Worm (Caenorhabditis elegans): ENCODE results near the gene ZK809.9.

Gene ZK809.9

DNA sequence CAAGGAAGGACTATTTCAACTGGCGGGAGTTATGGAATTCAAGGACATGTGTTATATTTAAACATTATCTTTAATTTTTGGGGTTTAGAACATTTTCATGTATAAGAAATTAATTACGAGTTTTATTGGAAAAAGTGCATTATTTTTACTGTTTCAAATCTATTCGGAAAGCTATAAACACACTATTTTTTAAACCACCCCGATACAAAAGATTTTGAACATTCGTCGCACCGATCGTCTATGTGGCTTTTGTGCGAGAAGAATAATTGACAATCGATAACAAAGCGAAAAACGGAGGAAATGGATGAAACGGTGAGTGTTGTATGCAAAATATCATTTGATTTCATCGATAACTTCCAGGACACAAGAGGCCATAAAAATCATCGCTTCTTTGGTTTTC, at the start of gene ZK809.9:
ZK809.9 (plus strand) TSS at position 301 of the 400 bp plus-strand sequence.
- TF ChIP-seq hlh-15 (tag; optimal IDR thresholded peaks at IDR 0.05) = no peak
- no peak for TF ChIP-seq madf-2 (tag; optimal IDR thresholded peaks at IDR 0.05)
- TF ChIP-seq ceh-24 (tag; optimal IDR thresholded peaks at IDR 0.05) = no peak
- no peak for TF ChIP-seq pha-2 (tag; optimal IDR thresholded peaks at IDR 0.05)
- TF ChIP-seq ztf-16 (tag; optimal IDR thresholded peaks at IDR 0.05) = no peak
- no peak for TF ChIP-seq fkh-10 (GFP tag; optimal IDR thresholded peaks at IDR 0.05)
- no peak for TF ChIP-seq C38D4.7 (GFP tag; optimal IDR thresholded peaks at IDR 0.05)
- no peak for TF ChIP-seq hlh-13 (GFP tag; optimal IDR thresholded peaks at IDR 0.05)
- TF ChIP-seq ceh-31 (tag; optimal IDR thresholded peaks at IDR 0.05) = no peak
- TF ChIP-seq sdc-2 (tag; optimal IDR thresholded peaks at IDR 0.05) = no peak
- TF ChIP-seq hlh-8 (tag; optimal IDR thresholded peaks at IDR 0.05) = no peak
- no peak for TF ChIP-seq odd-2 (tag; optimal IDR thresholded peaks at IDR 0.05)
- no peak for TF ChIP-seq pag-3 (tag; optimal IDR thresholded peaks at IDR 0.05; ENCODE audit: borderline replicate concordance)

DNA sequence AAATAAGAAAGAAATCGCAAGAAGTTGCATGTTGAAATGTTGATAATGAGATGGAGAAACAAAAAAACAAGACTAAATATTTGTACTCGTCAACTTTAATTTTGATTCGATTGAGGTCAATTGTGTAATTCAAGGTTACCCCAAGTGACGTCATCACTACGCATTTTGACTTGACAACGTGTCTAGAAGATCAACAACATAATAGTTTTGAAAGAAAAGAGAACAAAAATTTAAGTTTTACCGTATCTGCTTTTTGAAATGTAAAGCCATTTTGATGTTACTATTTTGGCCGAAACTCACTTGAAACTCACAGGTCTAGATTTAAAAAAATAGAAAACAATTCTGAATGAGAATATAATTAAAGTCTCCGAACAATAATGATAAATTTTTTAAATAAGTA, 44.2 kb upstream of the ZK809.9 start, which contains the start of gene dsl-5:
dsl-5 (minus strand) TSS at position 101 of the 400 bp plus-strand sequence.
- TF ChIP-seq unc-86 (tag; optimal IDR thresholded peaks at IDR 0.05) (no peak), elt-2 (tag; optimal IDR thresholded peaks at IDR 0.05) (no peak)

DNA sequence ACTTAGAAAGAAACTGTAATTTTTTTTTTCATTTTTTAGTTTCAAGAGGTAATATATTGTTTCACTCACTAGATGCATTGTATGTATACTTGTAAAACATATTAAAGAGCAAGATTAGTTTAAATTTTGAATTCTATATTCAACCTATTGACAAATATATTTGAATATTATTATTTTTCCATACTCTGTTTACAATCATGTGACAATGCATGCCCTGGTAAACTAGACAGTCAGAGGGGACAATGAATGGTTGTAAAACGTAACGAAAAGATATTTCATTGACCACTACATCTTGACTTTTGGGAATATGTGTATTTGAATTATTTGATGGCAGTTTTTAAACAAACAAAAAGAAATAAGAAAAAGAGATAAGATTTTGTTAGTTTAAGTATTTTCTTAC, 42.8 kb upstream of the ZK809.9 start:
- TF ChIP-seq hlh-30 (tag; optimal IDR thresholded peaks at IDR 0.05; ENCODE audit: insufficient read depth) (no peak), ceh-19 (GFP tag; optimal IDR thresholded peaks at IDR 0.05) (no peak), F13H6.1 (tag; optimal IDR thresholded peaks at IDR 0.05) (no peak)

DNA sequence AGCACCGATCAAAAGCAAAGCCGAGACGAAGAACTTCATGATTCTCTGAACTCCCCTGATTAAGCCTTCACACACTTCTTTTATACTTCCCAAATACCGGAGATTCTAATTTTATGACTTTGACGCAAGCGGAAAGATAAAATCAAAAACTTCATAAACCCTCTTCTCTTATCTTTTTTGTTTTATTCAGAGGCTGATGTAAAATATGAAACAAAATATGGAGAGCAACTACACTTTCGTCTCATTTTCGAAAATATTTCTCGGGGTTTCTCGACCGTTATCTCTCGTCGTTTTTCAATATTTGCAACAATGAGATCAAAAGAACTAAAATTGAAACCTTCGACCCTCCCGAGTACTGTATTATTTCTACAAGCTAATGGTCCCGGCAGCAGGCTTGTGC, 42.0 kb upstream of the ZK809.9 start, which contains the start of gene lys-4:
lys-4 (minus strand) TSS at position 115 of the 400 bp plus-strand sequence.
- TF ChIP-seq ceh-6 (GFP tag; optimal IDR thresholded peaks at IDR 0.05) (no peak), ceh-19 (GFP tag; optimal IDR thresholded peaks at IDR 0.05) (no peak), unc-55 (GFP tag; optimal IDR thresholded peaks at IDR 0.05) (no peak), nhr-11 (tag; optimal IDR thresholded peaks at IDR 0.05) (no peak), hlh-30 (tag; optimal IDR thresholded peaks at IDR 0.05; ENCODE audit: insufficient read depth) (no peak), ceh-34 (tag; optimal IDR thresholded peaks at IDR 0.05) (no peak), unc-42 (tag; optimal IDR thresholded peaks at IDR 0.05) (no peak), syd-9 (tag; optimal IDR thresholded peaks at IDR 0.05) (no peak), tbx-7 (tag; optimal IDR thresholded peaks at IDR 0.05) (no peak), ceh-45 (GFP tag; IDR thresholded peaks at IDR 0.05) (no peak), ceh-14 (tag; optimal IDR thresholded peaks at IDR 0.05) (no peak), F13H6.1 (tag; optimal IDR thresholded peaks at IDR 0.05) (no peak), ceh-2 (tag; optimal IDR thresholded peaks at IDR 0.05) (no peak), elt-2 (tag; optimal IDR thresholded peaks at IDR 0.05) (no peak), pqm-1 (tag; optimal IDR thresholded peaks at IDR 0.05) (no peak), elt-4 (tag; optimal IDR thresholded peaks at IDR 0.05) (no peak)

DNA sequence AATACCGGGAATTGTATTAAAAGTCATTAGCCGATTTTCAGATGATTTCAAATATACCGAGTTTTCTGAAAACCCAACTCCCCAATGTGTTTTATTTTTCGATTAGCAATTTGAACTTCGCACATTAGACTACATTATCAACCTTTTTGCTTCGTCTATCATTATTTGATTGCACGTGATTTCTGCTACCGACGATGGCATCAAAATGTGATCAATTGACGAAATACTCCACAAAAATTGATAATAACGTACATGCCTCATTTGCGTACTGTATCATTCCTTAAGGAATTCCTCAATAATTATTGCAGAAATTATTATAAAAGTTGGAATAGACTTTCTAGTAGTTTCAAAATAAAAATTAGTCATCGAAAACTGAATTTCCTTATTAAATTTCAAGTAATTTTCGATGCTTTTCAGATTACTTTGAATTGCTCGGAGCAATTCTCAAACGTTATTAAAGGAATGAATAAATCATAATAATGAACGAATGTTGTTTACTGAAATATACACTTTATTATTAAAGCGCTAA, 41.3 kb upstream of the ZK809.9 start:
- TF ChIP-seq dve-1 (tag; optimal IDR thresholded peaks at IDR 0.05) = no peak

DNA sequence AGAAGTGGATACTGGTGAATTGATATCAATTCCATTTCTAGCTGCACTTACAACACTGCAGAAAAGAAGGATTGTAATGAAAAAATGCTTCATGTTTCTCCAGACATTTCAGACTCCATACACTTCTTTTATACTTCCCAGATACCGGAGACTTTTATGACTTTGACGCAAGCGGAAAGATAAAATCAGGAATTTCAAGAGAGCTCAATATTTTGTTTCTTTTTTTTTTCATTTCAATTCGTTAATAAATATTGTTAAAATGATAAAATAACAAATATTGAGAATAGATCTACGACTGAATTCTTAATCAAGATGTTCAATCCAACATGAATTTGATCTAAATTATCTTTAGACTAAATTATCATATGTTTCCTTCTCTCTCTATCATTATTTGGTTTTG, 39.6 kb upstream of the ZK809.9 start, which contains the start of gene lys-5:
lys-5 (minus strand) TSS at position 101 of the 400 bp plus-strand sequence.
- no peak for TF ChIP-seq dmd-4 (tag; optimal IDR thresholded peaks at IDR 0.05; ENCODE audit: borderline replicate concordance)
- TF ChIP-seq hlh-15 (tag; optimal IDR thresholded peaks at IDR 0.05) = no peak
- no peak for TF ChIP-seq tbx-2 (tag; optimal IDR thresholded peaks at IDR 0.05)
- TF ChIP-seq ceh-6 (GFP tag; optimal IDR thresholded peaks at IDR 0.05) = no peak
- no peak for TF ChIP-seq lim-6 (tag; optimal IDR thresholded peaks at IDR 0.05)
- no peak for TF ChIP-seq che-1 (tag; optimal IDR thresholded peaks at IDR 0.05)
- no peak for TF ChIP-seq elt-4 (tag; optimal IDR thresholded peaks at IDR 0.05)
- TF ChIP-seq nhr-11 (tag; optimal IDR thresholded peaks at IDR 0.05) = no peak
- no peak for TF ChIP-seq unc-42 (tag; optimal IDR thresholded peaks at IDR 0.05)
- no peak for TF ChIP-seq npax-4 (tag; optimal IDR thresholded peaks at IDR 0.05)
- TF ChIP-seq rnt-1 (tag; optimal IDR thresholded peaks at IDR 0.05) = no peak
- TF ChIP-seq pag-3 (tag; optimal IDR thresholded peaks at IDR 0.05; ENCODE audit: borderline replicate concordance) = no peak
- no peak for TF ChIP-seq fax-1 (tag; optimal IDR thresholded peaks at IDR 0.05)
- no peak for TF ChIP-seq hlh-8 (tag; optimal IDR thresholded peaks at IDR 0.05)

Measured in whole organism, late embryonic.